Worm (Caenorhabditis elegans): ENCODE results near the gene T10D4.1.

ce11 chrII:3105765-3106164, 44.2 kb upstream of the T10D4.1 start, which contains the start of gene clec-122:
- TF ChIP-seq madf-5 (GFP tag; IDR thresholded peaks at IDR 0.05) (no peak), mep-1 (tag; optimal IDR thresholded peaks at IDR 0.05) (no peak), snpc-4 (tag; optimal IDR thresholded peaks at IDR 0.05) (no peak), php-3 (GFP tag; IDR thresholded peaks at IDR 0.05) (no peak), nhr-41 (GFP tag; IDR thresholded peaks at IDR 0.05) (no peak), F49E8.2 (tag; optimal IDR thresholded peaks at IDR 0.05; ENCODE audit: borderline replicate concordance) (no peak), D1046.2 (GFP tag; IDR thresholded peaks at IDR 0.05) (no peak), nhr-11 (tag; optimal IDR thresholded peaks at IDR 0.05) (no peak), hlh-11 (tag; optimal IDR thresholded peaks at IDR 0.05) (no peak), lin-13 (GFP tag; optimal IDR thresholded peaks at IDR 0.05) (no peak), ztf-7 (tag; optimal IDR thresholded peaks at IDR 0.05) (no peak), T26A8.4 (GFP tag; IDR thresholded peaks at IDR 0.05) (no peak), unc-39 (tag; optimal IDR thresholded peaks at IDR 0.05) (no peak)
